Worm (Caenorhabditis elegans): ENCODE data around the gene fipr-9.

DNA sequence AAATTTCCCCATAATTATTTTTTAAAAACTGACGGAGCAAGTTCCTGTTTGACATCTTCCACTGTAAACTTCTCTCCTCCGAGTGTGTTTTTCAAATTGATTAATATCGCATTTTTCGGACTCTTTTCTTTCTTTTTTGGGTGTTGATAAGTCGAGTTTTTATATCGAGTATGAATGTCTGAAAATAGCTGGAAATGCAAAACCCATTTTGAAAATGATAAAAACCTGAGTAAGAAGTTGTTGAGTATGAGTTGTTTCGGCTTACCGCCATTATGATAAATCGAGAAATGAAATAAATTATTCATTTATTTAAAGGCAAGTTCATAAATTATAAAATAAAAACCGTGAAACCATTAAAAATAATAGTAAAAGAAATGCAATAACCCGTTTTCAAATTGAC, 35.7 kb upstream of the fipr-9 start, which contains the start of gene ZK856.18:
- TF ChIP-seq tab-1 (GFP tag; IDR thresholded peaks at IDR 0.05) (no peak), med-1 (GFP tag; optimal IDR thresholded peaks at IDR 0.05; ENCODE audit: insufficient read depth) (no peak), flt-1 (GFP tag; IDR thresholded peaks at IDR 0.05) (no peak), ref-1 (GFP tag; conservative IDR thresholded peaks at IDR 0.05) (no peak), T22C8.4 (GFP tag; IDR thresholded peaks at IDR 0.05) (no peak), cog-1 (tag; optimal IDR thresholded peaks at IDR 0.05) (no peak), ztf-23 (GFP tag; IDR thresholded peaks at IDR 0.05) (no peak), klf-2 (GFP tag; conservative IDR thresholded peaks at IDR 0.05) (no peak), ztf-29 (GFP tag; IDR thresholded peaks at IDR 0.05) (no peak)

Measured in whole organism, midembryonic.